Fruit fly (Drosophila melanogaster) whole organism, prepupa: ENCODE measurements around the gene lsn.

Experiments
- CG10631 ChIP-seq: fragments of 200-800 bp; sonication (Bioruptor generic); optimal IDR thresholded peaks from 2 replicates; lab custom pipeline; 2016; ENCODE audit warnings: missing biosample characterization, missing genetic modification characterization
- CG10669 ChIP-seq: fragments of 200-800 bp; sonication (Bioruptor generic); optimal IDR thresholded peaks from 3 replicates; lab custom pipeline; 2018; ENCODE audit warnings: missing biosample characterization, mild to moderate bottlenecking, missing genetic modification characterization, moderate library complexity
- CG11294 ChIP-seq: fragments of 200-800 bp; sonication (Bioruptor generic); IDR thresholded peaks from 2 replicates; pipeline ENCODE4 v1.3.6; 2022; ENCODE audit warnings: missing biosample characterization, missing genetic modification characterization
- CG11762 ChIP-seq: fragments of 200-800 bp; sonication (Bioruptor generic); optimal IDR thresholded peaks from 3 replicates; lab custom pipeline; 2016; ENCODE audit warnings: missing biosample characterization, missing genetic modification characterization; ENCODE audit not compliant: insufficient read depth
- CG15336 ChIP-seq: fragments of 200-800 bp; sonication (Bioruptor generic); IDR thresholded peaks from 2 replicates; pipeline ENCODE4 v1.3.6; 2022; ENCODE audit warnings: missing biosample characterization, missing genetic modification characterization
- CG16779 ChIP-seq: fragments of 200-800 bp; sonication (Bioruptor generic); optimal IDR thresholded peaks from 3 replicates; lab custom pipeline; 2017; ENCODE audit warnings: missing biosample characterization, mild to moderate bottlenecking, missing genetic modification characterization
- CG3032 ChIP-seq: fragments of 200-800 bp; optimal IDR thresholded peaks from 2 replicates; lab custom pipeline; 2019; ENCODE audit warnings: missing biosample characterization, mild to moderate bottlenecking, missing genetic modification characterization, moderate library complexity
- CG34406 ChIP-seq: fragments of 200-800 bp; sonication (Bioruptor generic); optimal IDR thresholded peaks from 3 replicates; lab custom pipeline; 2016; ENCODE audit warnings: missing biosample characterization, missing genetic modification characterization
- CG4318 ChIP-seq: fragments of 200-800 bp; sonication (Bioruptor generic); optimal IDR thresholded peaks from 3 replicates; lab custom pipeline; 2017; ENCODE audit warnings: missing biosample characterization, mild to moderate bottlenecking, missing genetic modification characterization
- CG6163 ChIP-seq: fragments of 200-800 bp; sonication (Bioruptor generic); IDR thresholded peaks from 3 replicates; pipeline ENCODE4 v1.3.6; 2022; ENCODE audit warnings: missing biosample characterization, missing genetic modification characterization
- CG6276 ChIP-seq: fragments of 200-800 bp; sonication (Bioruptor generic); optimal IDR thresholded peaks from 2 replicates; lab custom pipeline; 2017; ENCODE audit warnings: missing biosample characterization, mild to moderate bottlenecking, missing genetic modification characterization
- CG6792 ChIP-seq: fragments of 200-800 bp; sonication (Bioruptor generic); optimal IDR thresholded peaks from 3 replicates; lab custom pipeline; 2016; ENCODE audit warnings: missing biosample characterization, missing genetic modification characterization
- CG6808 ChIP-seq: fragments of 200-800 bp; sonication (Bioruptor generic); optimal IDR thresholded peaks from 3 replicates; lab custom pipeline; 2017; ENCODE audit warnings: missing biosample characterization, missing genetic modification characterization, mild to moderate bottlenecking, moderate library complexity, missing genetic modification reagents
- CG7368 ChIP-seq: fragments of 200-800 bp; sonication (Bioruptor generic); optimal IDR thresholded peaks from 3 replicates; lab custom pipeline; 2016; ENCODE audit warnings: missing biosample characterization, missing genetic modification characterization
- CG8119 ChIP-seq: fragments of 200-800 bp; sonication (Bioruptor generic); IDR thresholded peaks from 3 replicates; pipeline ENCODE4 v1.3.6; 2022; ENCODE audit warnings: missing biosample characterization, missing genetic modification characterization
- CG8632 ChIP-seq: fragments of 200-800 bp; sonication (Bioruptor generic); optimal IDR thresholded peaks from 3 replicates; lab custom pipeline; 2016; ENCODE audit warnings: missing biosample characterization, missing genetic modification characterization
- CG9139 ChIP-seq: fragments of 200-800 bp; sonication (Bioruptor generic); optimal IDR thresholded peaks from 3 replicates; lab custom pipeline; 2017; ENCODE audit warnings: missing biosample characterization, mild to moderate bottlenecking, missing genetic modification characterization
- Eip93F ChIP-seq: fragments of 200-800 bp; sonication (Bioruptor generic); optimal IDR thresholded peaks from 2 replicates; lab custom pipeline; 2016; ENCODE audit warnings: missing biosample characterization, mild to moderate bottlenecking, missing genetic modification characterization
- Ets21C ChIP-seq: fragments of 200-800 bp; sonication (Bioruptor generic); optimal IDR thresholded peaks from 3 replicates; lab custom pipeline; 2016; ENCODE audit warnings: missing biosample characterization, missing genetic modification characterization
- Ets96B ChIP-seq: fragments of 200-800 bp; optimal IDR thresholded peaks from 2 replicates; lab custom pipeline; 2019; ENCODE audit warnings: missing biosample characterization, mild to moderate bottlenecking, missing genetic modification characterization, moderate library complexity
- Gug ChIP-seq: fragments of 200-800 bp; sonication (Bioruptor generic); IDR thresholded peaks from 2 replicates; pipeline ENCODE4 v1.3.6; 2022; ENCODE audit warnings: missing biosample characterization, missing genetic modification characterization
- Hr38 ChIP-seq: sonication (Bioruptor generic); optimal IDR thresholded peaks from 2 replicates; lab custom pipeline; 2016; ENCODE audit warnings: missing biosample characterization, missing genetic modification characterization
- Hr4 ChIP-seq: fragments of 200-800 bp; sonication (Bioruptor generic); optimal IDR thresholded peaks from 3 replicates; lab custom pipeline; 2016; ENCODE audit warnings: missing biosample characterization, missing genetic modification characterization
- Lpt ChIP-seq: fragments of 200-800 bp; sonication (Bioruptor generic); optimal IDR thresholded peaks from 3 replicates; lab custom pipeline; 2016; ENCODE audit warnings: missing biosample characterization, missing genetic modification characterization
- Met ChIP-seq: fragments of 200-800 bp; sonication (Bioruptor generic); optimal IDR thresholded peaks from 3 replicates; lab custom pipeline; 2016; ENCODE audit warnings: missing biosample characterization, missing genetic modification characterization
- Sox102F ChIP-seq: fragments of 200-800 bp; sonication (Bioruptor generic); optimal IDR thresholded peaks from 2 replicates; lab custom pipeline; 2016; ENCODE audit warnings: missing biosample characterization, mild to moderate bottlenecking, missing genetic modification characterization
- Sox14 ChIP-seq: fragments of 200-800 bp; sonication (Bioruptor generic); optimal IDR thresholded peaks from 3 replicates; lab custom pipeline; 2016; ENCODE audit warnings: missing biosample characterization, missing genetic modification characterization
- Sox15 ChIP-seq: fragments of 200-800 bp; sonication (Bioruptor generic); optimal IDR thresholded peaks from 3 replicates; lab custom pipeline; 2016; ENCODE audit warnings: missing biosample characterization, missing genetic modification characterization
- acj6 ChIP-seq: fragments of 200-800 bp; sonication (Bioruptor generic); optimal IDR thresholded peaks from 3 replicates; lab custom pipeline; 2016; ENCODE audit warnings: missing biosample characterization, missing genetic modification characterization
- dac ChIP-seq: fragments of 200-800 bp; sonication (Bioruptor generic); optimal IDR thresholded peaks from 2 replicates; lab custom pipeline; 2017; ENCODE audit warnings: missing biosample characterization, mild to moderate bottlenecking, missing genetic modification characterization
- dsx ChIP-seq: fragments of 200-800 bp; optimal IDR thresholded peaks from 3 replicates; lab custom pipeline; 2019; ENCODE audit warnings: missing biosample characterization, mild to moderate bottlenecking, missing genetic modification characterization, moderate library complexity; ENCODE audit not compliant: poor library complexity, severe bottlenecking
- eg ChIP-seq: fragments of 200-800 bp; sonication (Bioruptor generic); IDR thresholded peaks from 3 replicates; pipeline ENCODE4 v1.3.6; 2022; ENCODE audit warnings: missing biosample characterization, missing genetic modification characterization
- fd59A ChIP-seq: fragments of 200-800 bp; sonication (Bioruptor generic); optimal IDR thresholded peaks from 2 replicates; lab custom pipeline; 2017; ENCODE audit warnings: missing biosample characterization, mild to moderate bottlenecking, missing genetic modification characterization, missing genetic modification reagents
- fd85E ChIP-seq: fragments of 200-800 bp; sonication (Bioruptor generic); optimal IDR thresholded peaks from 3 replicates; lab custom pipeline; 2016; ENCODE audit warnings: missing biosample characterization, missing genetic modification characterization
- fkh ChIP-seq: fragments of 200-800 bp; sonication (Bioruptor generic); optimal IDR thresholded peaks from 3 replicates; lab custom pipeline; 2017; ENCODE audit warnings: missing biosample characterization, mild to moderate bottlenecking, missing genetic modification characterization, moderate library complexity
- lz ChIP-seq: fragments of 200-800 bp; sonication (Bioruptor generic); optimal IDR thresholded peaks from 3 replicates; lab custom pipeline; 2016; ENCODE audit warnings: missing biosample characterization, missing genetic modification characterization
- net ChIP-seq: fragments of 200-800 bp; sonication (Bioruptor generic); optimal IDR thresholded peaks from 3 replicates; lab custom pipeline; 2016; ENCODE audit warnings: missing biosample characterization, missing genetic modification characterization
- pdm3 ChIP-seq: fragments of 200-800 bp; sonication (Bioruptor generic); optimal IDR thresholded peaks from 3 replicates; lab custom pipeline; 2016; ENCODE audit warnings: missing biosample characterization, missing genetic modification characterization
- salr ChIP-seq, 2 experiments: fragments of 200-800 bp; sonication (Bioruptor generic); optimal IDR thresholded peaks; 3 replicates each; lab custom pipeline; 2016 to 2018; ENCODE audit warnings: missing biosample characterization in 2 of 2, missing genetic modification characterization in 2 of 2, mild to moderate bottlenecking in 1 of 2
- spab ChIP-seq: fragments of 200-800 bp; sonication (Bioruptor generic); optimal IDR thresholded peaks from 2 replicates; lab custom pipeline; 2017; ENCODE audit warnings: missing biosample characterization, mild to moderate bottlenecking, missing genetic modification characterization, missing genetic modification reagents
- ss ChIP-seq, 2 experiments: fragments of 200-800 bp; sonication (Bioruptor generic); optimal IDR thresholded peaks; 2 replicates in 1 of 2; 3 replicates in 1 of 2; lab custom pipeline; 2017 to 2018; ENCODE audit warnings: mild to moderate bottlenecking in 2 of 2, missing biosample characterization in 2 of 2, missing genetic modification characterization in 2 of 2, moderate library complexity in 1 of 2
- svp ChIP-seq: fragments of 200-800 bp; sonication (Bioruptor generic); peaks from one replicate; lab custom pipeline; 2016; ENCODE audit warnings: missing biosample characterization, missing genetic modification characterization
- topi ChIP-seq: fragments of 200-800 bp; sonication (Bioruptor generic); optimal IDR thresholded peaks from 3 replicates; lab custom pipeline; 2016; ENCODE audit warnings: missing biosample characterization, missing genetic modification characterization
- vri ChIP-seq: fragments of 200-800 bp; sonication (Bioruptor generic); optimal IDR thresholded peaks from 3 replicates; lab custom pipeline; 2016; ENCODE audit warnings: missing biosample characterization, mild to moderate bottlenecking, missing genetic modification characterization

The lsn gene

DNA sequence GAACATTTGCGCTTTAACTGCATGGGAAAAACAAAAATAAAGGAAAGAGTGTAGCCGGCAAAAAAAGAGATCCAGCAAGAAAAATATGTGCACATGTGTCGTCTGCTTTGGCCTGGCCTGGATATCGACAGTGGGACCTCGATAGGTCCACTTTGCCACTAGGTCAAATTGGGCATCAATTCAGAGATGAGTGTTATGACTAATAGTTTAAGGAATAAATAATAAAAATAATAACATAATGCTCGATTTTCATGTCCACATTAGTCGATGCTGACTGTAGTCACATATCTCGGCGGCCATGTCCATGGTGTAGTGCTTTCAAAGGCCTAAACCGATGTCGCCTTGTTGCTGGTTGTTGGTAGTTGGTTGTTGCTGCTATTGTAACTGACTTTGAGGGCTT, 32.6 kb downstream of the lsn start (continued):
- TF ChIP-seq CG8119 (GFP tag; lab: Robert Waterston, UW) = peak; percentile 97
- peak; percentile 90 for TF ChIP-seq Met (GFP tag; lab: Kevin White, UChicago)
- TF ChIP-seq Ets21C (GFP tag; lab: Kevin White, UChicago) = peak; percentile 80
- TF ChIP-seq lz (GFP tag; lab: Kevin White, UChicago) = peak; percentile 90
- peak; percentile 93 for TF ChIP-seq Lpt (GFP tag; lab: Kevin White, UChicago)
- peak; percentile 88 for TF ChIP-seq CG7368 (GFP tag; lab: Kevin White, UChicago)
- peak; percentile 92 for TF ChIP-seq CG10669
- TF ChIP-seq Gug (GFP tag; lab: Robert Waterston, UW) = peak; percentile 94
- peak; percentile 95 to 97 for TF ChIP-seq ss (GFP tag; optimal IDR thresholded peaks at IDR 0.05; lab: Kevin White, UChicago)
- peak; percentile 88 for TF ChIP-seq topi
- peak; percentile 84 for TF ChIP-seq CG8632 (GFP tag; lab: Kevin White, UChicago)
- TF ChIP-seq vri (GFP tag; lab: Kevin White, UChicago) = peak; percentile 73
- TF ChIP-seq CG11762 (GFP tag; lab: Kevin White, UChicago) = peak; percentile 90
- TF ChIP-seq CG3032 (tag; lab: Kevin White, UChicago) = peak; percentile 96
- peak; percentile 94 for TF ChIP-seq Hr4
- peak; percentile 94 for TF ChIP-seq pdm3 (GFP tag; lab: Kevin White, UChicago)
- TF ChIP-seq fd85E (GFP tag; lab: Kevin White, UChicago) = peak; percentile 76
- TF ChIP-seq CG4318 (GFP tag; lab: Kevin White, UChicago) = peak; percentile 91
- peak; percentile 94 for TF ChIP-seq svp
- peak; percentile 93 for TF ChIP-seq CG6276 (GFP tag; lab: Kevin White, UChicago)

DNA sequence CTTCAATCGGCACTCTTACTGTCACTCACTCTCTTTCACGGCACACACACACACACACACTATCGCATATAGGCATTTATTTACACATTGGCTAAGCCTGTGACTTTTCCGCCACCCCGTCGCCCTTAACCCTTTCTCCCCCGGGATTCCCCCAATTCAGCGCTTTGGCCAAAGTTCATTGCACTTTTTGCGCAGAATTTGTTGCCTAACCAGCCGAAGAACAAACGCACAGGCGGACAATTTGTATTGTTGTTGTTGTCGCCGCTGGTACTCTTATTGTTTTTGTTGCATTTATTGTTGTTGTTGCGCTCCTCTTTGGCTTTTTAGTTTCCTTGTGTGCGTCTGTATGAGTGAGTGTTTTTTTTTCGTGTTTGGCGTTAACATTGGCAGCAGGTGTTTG, 33.8 kb downstream of the lsn start:
- no peak for TF ChIP-seq Eip93F (GFP tag; lab: Kevin White, UChicago)
- no peak for TF ChIP-seq CG6276 (GFP tag; lab: Kevin White, UChicago)
- TF ChIP-seq CG15336 = no peak
- TF ChIP-seq Sox14 (GFP tag; lab: Kevin White, UChicago) = no peak
- no peak for TF ChIP-seq CG11762 (GFP tag; lab: Kevin White, UChicago)
- no peak for TF ChIP-seq dsx (GFP tag; lab: Kevin White, UChicago)
- no peak for TF ChIP-seq fd59A (GFP tag; lab: Kevin White, UChicago)
- TF ChIP-seq Gug (GFP tag; lab: Robert Waterston, UW) = no peak
- TF ChIP-seq CG8632 (GFP tag; lab: Kevin White, UChicago) = no peak
- no peak for TF ChIP-seq net (GFP tag; lab: Kevin White, UChicago)
- no peak for TF ChIP-seq CG10631 (GFP tag; lab: Kevin White, UChicago)

DNA sequence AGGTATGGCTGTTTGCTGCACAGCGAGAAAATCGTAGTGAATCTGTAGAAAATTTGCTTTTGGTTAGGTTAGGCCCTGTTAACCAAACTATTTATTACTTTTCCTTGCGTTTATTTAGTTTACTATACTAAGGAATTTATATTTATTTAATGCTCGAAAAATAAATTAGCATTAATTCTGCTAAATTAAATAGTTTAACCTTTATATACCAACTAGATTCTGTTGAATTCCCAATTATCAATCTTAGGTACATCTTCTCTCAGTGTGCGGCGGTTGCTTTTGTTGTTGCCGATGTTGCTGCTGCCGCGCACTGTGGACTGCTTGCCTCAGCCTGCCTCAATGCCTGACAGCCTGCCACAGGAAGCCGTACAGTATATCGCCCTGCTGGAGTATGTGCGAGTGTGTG, 34.2 kb downstream of the lsn start:
- TF ChIP-seq CG11762 (GFP tag; lab: Kevin White, UChicago) = peak; percentile 51
- peak; percentile 82 for TF ChIP-seq CG10669
- TF ChIP-seq dac (GFP tag; lab: Kevin White, UChicago) = peak; percentile 12
- TF ChIP-seq dsx (GFP tag; lab: Kevin White, UChicago) = peak; percentile 80
- TF ChIP-seq Met (GFP tag; lab: Kevin White, UChicago) = peak; percentile 55
- TF ChIP-seq acj6 (GFP tag; lab: Kevin White, UChicago) = peak; percentile 57
- TF ChIP-seq CG8119 (GFP tag; lab: Robert Waterston, UW) = peak; percentile 69; the same call in 2 of the 3 replicates
- peak; percentile 72 for TF ChIP-seq CG6163 (GFP tag; lab: Robert Waterston, UW)
- TF ChIP-seq CG8632 (GFP tag; lab: Kevin White, UChicago) = peak; percentile 43
- peak; percentile 65 for TF ChIP-seq spab (GFP tag; lab: Kevin White, UChicago)
- peak; percentile 40 for TF ChIP-seq CG34406 (GFP tag; lab: Kevin White, UChicago)
- TF ChIP-seq Hr4 = peak; percentile 54
- no peak for TF ChIP-seq Sox15 (GFP tag; lab: Kevin White, UChicago)
- peak; percentile 76 for TF ChIP-seq Ets96B
- no peak for TF ChIP-seq fkh (GFP tag; lab: Kevin White, UChicago)
- TF ChIP-seq fd59A (GFP tag; lab: Kevin White, UChicago) = peak; percentile 64
- peak; percentile 70 for TF ChIP-seq topi
- TF ChIP-seq salr (GFP tag; optimal IDR thresholded peaks at IDR 0.05; lab: Kevin White, UChicago) = peak in 1 of 2 experiments; percentile 54
- no peak for TF ChIP-seq Hr38 (GFP tag; lab: Kevin White, UChicago)
- peak; percentile 56 for TF ChIP-seq lz (GFP tag; lab: Kevin White, UChicago)
- TF ChIP-seq eg (GFP tag; lab: Robert Waterston, UW) = peak; percentile 34; the same call in 1 of the 3 replicates
- 0 out of 2 replicates have a peak, but pooled peaks have one; percentile 32 for TF ChIP-seq CG11294 (GFP tag; lab: Robert Waterston, UW)
- peak; percentile 60 for TF ChIP-seq CG6792 (GFP tag; lab: Kevin White, UChicago)
- no peak for TF ChIP-seq fd85E (GFP tag; lab: Kevin White, UChicago)
- peak; percentile 37 for TF ChIP-seq Sox102F (GFP tag; lab: Kevin White, UChicago)
- peak; percentile 52 for TF ChIP-seq pdm3 (GFP tag; lab: Kevin White, UChicago)
- TF ChIP-seq CG16779 (tag; lab: Kevin White, UChicago) = peak; percentile 51
- no peak for TF ChIP-seq vri (GFP tag; lab: Kevin White, UChicago)
- TF ChIP-seq CG9139 (GFP tag; lab: Kevin White, UChicago) = peak; percentile 31
- peak; percentile 50 for TF ChIP-seq net (GFP tag; lab: Kevin White, UChicago)
- peak; percentile 87 for TF ChIP-seq CG6808
- peak; percentile 50 for TF ChIP-seq Lpt (GFP tag; lab: Kevin White, UChicago)
